Fruit fly (Drosophila melanogaster) whole organism, embryonic: ENCODE measurements around the gene VhaM9.7-c.

Experiments
- CG10959 ChIP-seq: fragments of 200-800 bp; sonication (Bioruptor generic); IDR thresholded peaks from 2 replicates; pipeline ENCODE4 v1.3.6; 2022; ENCODE audit warnings: missing biosample characterization, missing genetic modification characterization
- CG6654 ChIP-seq: fragments of 200-800 bp; sonication (Bioruptor generic); optimal IDR thresholded peaks from 2 replicates; lab custom pipeline; 2017; ENCODE audit warnings: missing biosample characterization, mild to moderate bottlenecking, missing genetic modification characterization
- CG7556 ChIP-seq: fragments of 200-800 bp; sonication (Bioruptor generic); optimal IDR thresholded peaks from 2 replicates; lab custom pipeline; 2017; ENCODE audit warnings: missing biosample characterization, mild to moderate bottlenecking, missing genetic modification characterization
- D19A ChIP-seq: fragments of 200-800 bp; optimal IDR thresholded peaks from 3 replicates; lab custom pipeline; 2019; ENCODE audit warnings: missing biosample characterization, mild to moderate bottlenecking, missing genetic modification characterization, moderate library complexity
- Dll ChIP-seq: fragments of 200-800 bp; sonication (Bioruptor generic); IDR thresholded peaks from 4 replicates; pipeline ENCODE4 v1.3.6; 2022; ENCODE audit warnings: missing biosample characterization, missing genetic modification characterization; ENCODE audit not compliant: partially characterized antibody
- Dp ChIP-seq: fragments of 200-800 bp; sonication (Bioruptor generic); optimal IDR thresholded peaks from 2 replicates; lab custom pipeline; 2018; ENCODE audit warnings: missing biosample characterization, mild to moderate bottlenecking, missing genetic modification characterization, moderate library complexity
- H15 ChIP-seq: fragments of 200-800 bp; sonication (Bioruptor generic); IDR thresholded peaks from 3 replicates; pipeline ENCODE4 v1.3.6; 2022; ENCODE audit warnings: missing biosample characterization, missing genetic modification characterization
- Spps ChIP-seq: fragments of 200-800 bp; sonication (Bioruptor generic); optimal IDR thresholded peaks from 2 replicates; lab custom pipeline; 2018; ENCODE audit warnings: missing biosample characterization, mild to moderate bottlenecking, missing genetic modification characterization
- YL-1 ChIP-seq: fragments of 200-800 bp; sonication (Bioruptor generic); optimal IDR thresholded peaks from 3 replicates; lab custom pipeline; 2017; ENCODE audit warnings: missing biosample characterization, mild to moderate bottlenecking, missing genetic modification characterization
- ash1 ChIP-seq: fragments of 200-800 bp; sonication (Bioruptor generic); optimal IDR thresholded peaks from 2 replicates; lab custom pipeline; 2018; ENCODE audit warnings: missing biosample characterization, mild to moderate bottlenecking, missing genetic modification characterization
- br ChIP-seq: fragments of >200 bp; optimal IDR thresholded peaks from 2 replicates; lab custom pipeline; 2017
- fru ChIP-seq: fragments of >200 bp; optimal IDR thresholded peaks from 2 replicates; lab custom pipeline; 2017
- her ChIP-seq: fragments of 200-800 bp; sonication (Bioruptor generic); optimal IDR thresholded peaks from 2 replicates; lab custom pipeline; 2016; ENCODE audit warnings: missing biosample characterization, missing genetic modification characterization
- repo ChIP-seq: fragments of 200-800 bp; sonication (Bioruptor generic); optimal IDR thresholded peaks from 2 replicates; lab custom pipeline; 2016; ENCODE audit warnings: missing biosample characterization, missing genetic modification characterization

DNA sequence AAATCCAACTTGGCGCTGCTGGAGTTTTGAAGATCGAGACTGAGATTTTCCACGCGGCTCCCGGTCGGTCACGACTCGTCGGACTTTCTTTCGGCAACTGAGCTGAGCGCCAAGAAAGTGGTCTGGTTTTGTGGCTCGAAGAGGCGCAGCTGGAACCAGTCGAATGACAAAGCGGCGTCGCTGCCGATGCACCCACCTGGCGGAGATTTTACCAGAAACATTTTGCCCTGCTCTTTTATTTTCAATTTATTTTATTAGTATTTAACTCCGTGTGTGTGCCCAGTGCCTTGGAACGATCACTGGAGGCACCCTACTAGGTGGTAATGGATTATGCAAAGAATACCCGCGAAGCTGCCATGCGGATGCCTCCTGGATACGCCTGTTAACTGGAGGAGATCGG is 17.6 kb upstream of the VhaM9.7-c start, which contains the start of gene CG15005:
- no peak for TF ChIP-seq ash1 (GFP tag; lab: Kevin White, UChicago)
- no peak for TF ChIP-seq D19A (tag; lab: Kevin White, UChicago)
- no peak for TF ChIP-seq Dll
- TF ChIP-seq Spps (tag; lab: Kevin White, UChicago), result no peak
- no peak for TF ChIP-seq CG6654 (GFP tag; lab: Kevin White, UChicago)
- no peak for TF ChIP-seq her (GFP tag; lab: Kevin White, UChicago)
- TF ChIP-seq CG7556 (GFP tag; lab: Kevin White, UChicago), result no peak
- no peak for TF ChIP-seq br
- TF ChIP-seq Dp, result no peak
- no peak for TF ChIP-seq fru
- TF ChIP-seq H15 (GFP tag; lab: Robert Waterston, UW), result no peak
- no peak for TF ChIP-seq CG10959 (GFP tag; lab: Robert Waterston, UW)
- no peak for TF ChIP-seq repo
- TF ChIP-seq YL-1 (GFP tag; lab: Kevin White, UChicago), result no peak
